Worm (Caenorhabditis elegans) whole organism, midembryonic: ENCODE measurements around the gene pho-1.

Source experiments
- T22C8.4 ChIP-seq: fragments of 200-800 bp; sonication (Bioruptor generic); IDR thresholded peaks from 2 replicates; pipeline ENCODE4 v1.3.6; 2022; ENCODE audit warnings: missing genetic modification characterization, missing compliant biosample characterization
- cog-1 ChIP-seq: sonication (generic microtip); optimal IDR thresholded peaks from 2 replicates; lab custom pipeline; 2016; ENCODE audit warnings: missing genetic modification characterization, missing compliant biosample characterization
- flt-1 ChIP-seq: fragments of 200-800 bp; sonication (Bioruptor generic); IDR thresholded peaks from 2 replicates; pipeline ENCODE4 v1.3.6; 2022; ENCODE audit warnings: missing genetic modification characterization, missing compliant biosample characterization
- klf-2 ChIP-seq: fragments of 200-800 bp; sonication (Bioruptor generic); conservative IDR thresholded peaks from 2 replicates; pipeline ENCODE4 v1.3.6; 2022; ENCODE audit warnings: missing genetic modification reagents, missing genetic modification characterization, missing compliant biosample characterization
- med-1 ChIP-seq: sonication (generic microtip); optimal IDR thresholded peaks from 2 replicates; lab custom pipeline; 2017; ENCODE audit warnings: missing genetic modification characterization, mild to moderate bottlenecking, missing compliant biosample characterization, antibody characterized with exemption, missing genetic modification reagents; ENCODE audit not compliant: insufficient read depth
- ref-1 ChIP-seq: fragments of 200-800 bp; sonication (Bioruptor generic); conservative IDR thresholded peaks from 2 replicates; pipeline ENCODE4 v1.3.6; 2022; ENCODE audit warnings: missing genetic modification reagents, missing genetic modification characterization, missing compliant biosample characterization
- tab-1 ChIP-seq: fragments of 200-800 bp; sonication (Bioruptor generic); IDR thresholded peaks from 2 replicates; pipeline ENCODE4 v1.3.6; 2022; ENCODE audit warnings: missing genetic modification characterization, missing compliant biosample characterization
- ztf-23 ChIP-seq: fragments of 200-800 bp; sonication (Bioruptor generic); IDR thresholded peaks from 2 replicates; pipeline ENCODE4 v1.3.6; 2022; ENCODE audit warnings: missing genetic modification reagents, missing genetic modification characterization, missing compliant biosample characterization
- ztf-29 ChIP-seq: fragments of 200-800 bp; sonication (Bioruptor generic); IDR thresholded peaks from 2 replicates; pipeline ENCODE4 v1.3.6; 2022; ENCODE audit warnings: missing genetic modification reagents, missing genetic modification characterization, missing compliant biosample characterization

The pho-1 gene

ce11 chrII:5187934-5188333 lies 47.7 kb downstream of the pho-1 start:
- TF ChIP-seq tab-1 (GFP tag; lab: Robert Waterston, UW) (no peak), ref-1 (GFP tag; lab: Robert Waterston, UW) (no peak), klf-2 (GFP tag; lab: Robert Waterston, UW) (no peak), med-1 (GFP tag; lab: Kevin White, UChicago) (no peak), ztf-29 (GFP tag; lab: Robert Waterston, UW) (no peak), T22C8.4 (GFP tag; lab: Robert Waterston, UW) (no peak)

ce11 chrII:5187469-5187868 lies 48.2 kb downstream of the pho-1 start, which contains the start of gene crh-2:
Gene crh-2, minus strand, starts transcription at chrII:5187569.
- TF ChIP-seq flt-1 (GFP tag; lab: Robert Waterston, UW), result no peak
- no peak for TF ChIP-seq tab-1 (GFP tag; lab: Robert Waterston, UW)
- TF ChIP-seq klf-2 (GFP tag; lab: Robert Waterston, UW), result no peak
- TF ChIP-seq T22C8.4 (GFP tag; lab: Robert Waterston, UW), result no peak
- no peak for TF ChIP-seq med-1 (GFP tag; lab: Kevin White, UChicago)
- no peak for TF ChIP-seq ztf-29 (GFP tag; lab: Robert Waterston, UW)
- no peak for TF ChIP-seq ref-1 (GFP tag; lab: Robert Waterston, UW)
- no peak for TF ChIP-seq ztf-23
- no peak for TF ChIP-seq cog-1 (tag; lab: Kevin White, UChicago)

ce11 chrII:5186870-5187269 lies 48.8 kb downstream of the pho-1 start:
- no peak for TF ChIP-seq ztf-29 (GFP tag; lab: Robert Waterston, UW)
- TF ChIP-seq flt-1 (GFP tag; lab: Robert Waterston, UW), result no peak
- TF ChIP-seq ztf-23, result no peak
- TF ChIP-seq T22C8.4 (GFP tag; lab: Robert Waterston, UW), result no peak
- TF ChIP-seq ref-1 (GFP tag; lab: Robert Waterston, UW), result no peak
- TF ChIP-seq med-1 (GFP tag; lab: Kevin White, UChicago), result no peak
- TF ChIP-seq cog-1 (tag; lab: Kevin White, UChicago), result no peak
- TF ChIP-seq klf-2 (GFP tag; lab: Robert Waterston, UW), result no peak
- no peak for TF ChIP-seq tab-1 (GFP tag; lab: Robert Waterston, UW)

- TF ChIP-seq tab-1 (GFP tag; lab: Robert Waterston, UW) (no peak), med-1 (GFP tag; lab: Kevin White, UChicago) (no peak), cog-1 (tag; lab: Kevin White, UChicago) (no peak), flt-1 (GFP tag; lab: Robert Waterston, UW) (no peak)
Measured at ce11 chrII:5185955-5186539, 49.6 kb downstream of the pho-1 start.

- TF ChIP-seq tab-1 (GFP tag; lab: Robert Waterston, UW) (no peak), med-1 (GFP tag; lab: Kevin White, UChicago) (no peak), ztf-29 (GFP tag; lab: Robert Waterston, UW) (no peak), ztf-23 (no peak), flt-1 (GFP tag; lab: Robert Waterston, UW) (no peak), klf-2 (GFP tag; lab: Robert Waterston, UW) (no peak), ref-1 (GFP tag; lab: Robert Waterston, UW) (no peak), cog-1 (tag; lab: Kevin White, UChicago) (no peak), T22C8.4 (GFP tag; lab: Robert Waterston, UW) (no peak)
Measured at ce11 chrII:5184661-5185545, 50.7 kb downstream of the pho-1 start.

ce11 chrII:5183207-5183606 lies 52.4 kb downstream of the pho-1 start:
- TF ChIP-seq tab-1 (GFP tag; lab: Robert Waterston, UW), result no peak
- TF ChIP-seq klf-2 (GFP tag; lab: Robert Waterston, UW), result no peak
- no peak for TF ChIP-seq cog-1 (tag; lab: Kevin White, UChicago)
- no peak for TF ChIP-seq ztf-29 (GFP tag; lab: Robert Waterston, UW)
- no peak for TF ChIP-seq ztf-23
- no peak for TF ChIP-seq med-1 (GFP tag; lab: Kevin White, UChicago)
- TF ChIP-seq ref-1 (GFP tag; lab: Robert Waterston, UW), result no peak
- TF ChIP-seq T22C8.4 (GFP tag; lab: Robert Waterston, UW), result no peak
- no peak for TF ChIP-seq flt-1 (GFP tag; lab: Robert Waterston, UW)
